Worm (Caenorhabditis elegans): ENCODE results near the gene F09E5.7.

DNA sequence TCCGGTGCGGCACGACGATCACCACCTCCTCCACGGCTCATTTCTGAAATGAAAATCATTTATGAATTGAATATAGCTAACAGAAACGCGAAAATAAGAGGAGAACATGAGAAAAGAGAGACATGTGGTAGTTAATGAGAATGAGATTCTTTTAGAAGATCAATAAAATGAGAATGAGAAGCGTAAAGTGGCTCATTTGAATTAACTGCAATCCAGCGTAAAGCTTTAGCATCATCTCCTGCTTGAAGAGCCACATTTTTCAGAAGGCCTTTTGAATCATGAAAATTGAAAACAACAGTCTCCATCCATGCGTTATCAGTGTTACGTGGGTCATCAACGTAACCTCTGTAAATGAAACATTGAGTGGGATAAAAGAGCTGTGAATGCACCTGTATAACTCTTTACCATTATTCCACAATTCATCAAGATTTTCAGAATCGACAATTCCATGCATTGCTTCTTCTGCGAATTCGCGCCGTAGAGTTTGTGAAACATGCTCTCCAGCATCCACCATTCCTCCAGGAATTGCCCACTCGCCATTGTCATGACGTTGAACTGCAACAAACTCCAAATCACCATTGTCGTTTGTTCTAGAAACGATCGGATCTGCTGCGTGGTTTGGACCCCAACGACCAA is 37.0 kb downstream of the F09E5.7 start, which contains the start of gene rsp-4:
- TF ChIP-seq W03F9.2 (tag; optimal IDR thresholded peaks at IDR 0.05) = no peak
- no peak for TF ChIP-seq dao-5 (tag; optimal IDR thresholded peaks at IDR 0.05)
